Worm (Caenorhabditis elegans): ENCODE results near the gene num-1.

num-1 gene

DNA sequence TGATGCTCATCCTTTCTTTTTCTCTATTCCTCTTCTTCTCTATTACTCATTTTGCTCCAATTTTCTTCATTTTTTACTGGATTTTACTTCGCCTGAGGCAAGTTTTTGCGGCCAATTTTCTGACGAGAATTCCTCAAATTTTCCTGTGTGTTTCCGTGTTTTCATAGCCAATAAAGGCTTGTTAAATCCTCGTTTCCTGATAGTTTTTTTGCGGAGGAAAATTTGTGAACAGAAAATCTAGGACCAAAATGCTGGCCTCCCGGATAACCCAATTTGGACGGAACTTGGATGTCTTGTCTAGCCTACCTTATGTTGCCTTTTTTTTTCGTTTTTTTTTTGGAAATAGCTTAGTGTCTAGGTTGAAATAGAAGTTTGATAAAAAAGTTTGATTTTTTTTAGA lies 16.0 kb upstream of the num-1 start:
- TF ChIP-seq tag-97 (GFP tag; IDR thresholded peaks at IDR 0.05): no peak
- TF ChIP-seq unc-62 (GFP tag; optimal IDR thresholded peaks at IDR 0.05 in 1 of 2): peak in 1 of 2 experiments; percentile 92
- no peak for TF ChIP-seq unc-62 (tag; optimal IDR thresholded peaks at IDR 0.05)

DNA sequence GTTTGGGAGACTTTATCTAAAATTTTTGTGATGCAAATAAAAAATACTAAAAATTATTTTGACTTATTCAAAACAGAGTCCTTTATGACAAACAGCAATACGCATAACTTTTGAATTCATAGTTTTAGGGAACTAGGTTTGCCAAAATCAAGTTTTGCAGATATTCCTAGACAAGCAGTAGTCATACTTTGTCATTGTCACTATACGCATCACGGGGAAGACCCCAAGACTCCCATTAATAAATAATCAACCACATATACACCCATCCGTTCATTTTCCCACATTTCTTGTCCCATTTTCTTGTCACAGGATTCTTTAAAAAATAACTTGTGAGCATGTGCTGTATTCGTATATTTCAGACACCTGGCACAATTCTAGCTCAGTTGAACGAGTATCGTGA lies 15.2 kb upstream of the num-1 start, which contains the start of gene Y44A6D.7:
Gene Y44A6D.7, plus strand, starts transcription at position 301 of the 400 bp plus-strand sequence.
- no peak for TF ChIP-seq nhr-6 (tag; optimal IDR thresholded peaks at IDR 0.05)
- TF ChIP-seq dmd-8 (GFP tag; IDR thresholded peaks at IDR 0.05): no peak
- TF ChIP-seq nhr-11 (tag; optimal IDR thresholded peaks at IDR 0.05): no peak
- TF ChIP-seq php-3 (GFP tag; IDR thresholded peaks at IDR 0.05): no peak
- no peak for TF ChIP-seq attf-4 (tag; optimal IDR thresholded peaks at IDR 0.05)
- no peak for TF ChIP-seq ztf-7 (tag; optimal IDR thresholded peaks at IDR 0.05)
- TF ChIP-seq lin-1 (GFP tag; IDR thresholded peaks at IDR 0.05): no peak
- no peak for TF ChIP-seq F10B5.3 (tag; optimal IDR thresholded peaks at IDR 0.05)
- TF ChIP-seq tra-1 (GFP tag; IDR thresholded peaks at IDR 0.05): no peak

DNA sequence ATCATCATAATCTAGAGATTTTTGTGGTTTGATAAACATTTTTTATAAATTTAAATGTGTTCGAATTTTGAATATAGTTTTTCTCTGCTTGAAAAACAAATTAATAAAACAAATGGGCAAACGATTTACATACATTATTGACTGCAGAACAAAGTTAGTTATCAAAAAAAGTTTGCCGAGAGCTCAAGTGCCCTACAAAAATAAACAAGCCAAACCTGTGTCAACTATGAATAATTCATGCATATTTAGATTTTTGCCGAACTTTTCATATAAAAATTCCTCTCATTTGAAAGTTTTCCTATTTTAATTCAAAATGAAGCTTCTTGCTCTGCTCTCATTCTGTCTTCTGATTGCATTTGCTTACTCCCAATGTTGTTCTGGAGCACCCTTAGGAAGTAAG lies 13.8 kb upstream of the num-1 start, which contains the start of gene sshk-1:
Gene sshk-1, plus strand, starts transcription at position 301 of the 400 bp plus-strand sequence.
- TF ChIP-seq unc-62 (GFP tag; optimal IDR thresholded peaks at IDR 0.05 in 1 of 2): no peak
- no peak for TF ChIP-seq unc-62 (tag; optimal IDR thresholded peaks at IDR 0.05)
- TF ChIP-seq arid-1 (GFP tag; conservative IDR thresholded peaks at IDR 0.05): no peak
- no peak for TF ChIP-seq zip-11 (GFP tag; IDR thresholded peaks at IDR 0.05)
- no peak for TF ChIP-seq sdz-12 (GFP tag; optimal IDR thresholded peaks at IDR 0.05)
- no peak for TF ChIP-seq nhr-28 (tag; optimal IDR thresholded peaks at IDR 0.05)
- TF ChIP-seq zfp-3 (GFP tag; conservative IDR thresholded peaks at IDR 0.05): no peak
- no peak for TF ChIP-seq php-3 (GFP tag; IDR thresholded peaks at IDR 0.05)
- TF ChIP-seq T20F7.1 (GFP tag; optimal IDR thresholded peaks at IDR 0.05): no peak
- TF ChIP-seq ZK546.5 (tag; optimal IDR thresholded peaks at IDR 0.05): no peak
- no peak for TF ChIP-seq pha-4 (GFP tag; IDR thresholded peaks at IDR 0.05)
- no peak for TF ChIP-seq pha-4 (tag; optimal IDR thresholded peaks at IDR 0.05)
- no peak for TF ChIP-seq lsy-2 (tag; optimal IDR thresholded peaks at IDR 0.05)
- TF ChIP-seq tag-97 (GFP tag; IDR thresholded peaks at IDR 0.05): no peak
- no peak for TF ChIP-seq lim-7 (GFP tag; IDR thresholded peaks at IDR 0.05)
- no peak for TF ChIP-seq daf-8 (GFP tag; IDR thresholded peaks at IDR 0.05)
- no peak for TF ChIP-seq ceh-28 (tag; optimal IDR thresholded peaks at IDR 0.05)
- no peak for TF ChIP-seq dpl-1 (GFP tag; optimal IDR thresholded peaks at IDR 0.05)
- TF ChIP-seq nhr-10 (tag; optimal IDR thresholded peaks at IDR 0.05): no peak
- no peak for TF ChIP-seq hif-1 (tag; optimal IDR thresholded peaks at IDR 0.05)
- no peak for TF ChIP-seq lin-13 (GFP tag; optimal IDR thresholded peaks at IDR 0.05)
- TF ChIP-seq nhr-48 (tag; optimal IDR thresholded peaks at IDR 0.05): no peak

DNA sequence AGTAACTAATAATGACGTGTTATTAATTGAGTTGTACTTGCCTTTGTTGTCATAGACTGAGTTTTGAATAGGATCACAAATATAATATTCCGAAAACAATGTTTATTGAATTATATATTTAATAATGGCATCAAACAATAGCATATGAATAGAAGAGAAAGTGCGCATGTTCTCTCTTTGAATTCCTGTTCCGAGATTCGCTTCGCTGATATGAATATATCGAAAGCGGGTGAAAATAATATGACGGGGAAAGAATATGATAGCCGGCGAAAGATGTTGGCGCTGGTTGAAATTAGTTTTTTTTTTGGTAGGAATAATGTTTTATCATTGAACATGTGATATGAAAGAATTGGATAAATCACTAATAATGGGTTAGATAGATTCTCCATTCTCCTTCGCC lies 9.6 kb upstream of the num-1 start, which contains the start of gene T03D8.6:
Gene T03D8.6, minus strand, starts transcription at position 298 of the 400 bp plus-strand sequence.
- TF ChIP-seq nhr-28 (tag; optimal IDR thresholded peaks at IDR 0.05) (peak; percentile 17), vab-7 (GFP tag; IDR thresholded peaks at IDR 0.05) (no peak), rbr-2 (tag; optimal IDR thresholded peaks at IDR 0.05) (no peak)

DNA sequence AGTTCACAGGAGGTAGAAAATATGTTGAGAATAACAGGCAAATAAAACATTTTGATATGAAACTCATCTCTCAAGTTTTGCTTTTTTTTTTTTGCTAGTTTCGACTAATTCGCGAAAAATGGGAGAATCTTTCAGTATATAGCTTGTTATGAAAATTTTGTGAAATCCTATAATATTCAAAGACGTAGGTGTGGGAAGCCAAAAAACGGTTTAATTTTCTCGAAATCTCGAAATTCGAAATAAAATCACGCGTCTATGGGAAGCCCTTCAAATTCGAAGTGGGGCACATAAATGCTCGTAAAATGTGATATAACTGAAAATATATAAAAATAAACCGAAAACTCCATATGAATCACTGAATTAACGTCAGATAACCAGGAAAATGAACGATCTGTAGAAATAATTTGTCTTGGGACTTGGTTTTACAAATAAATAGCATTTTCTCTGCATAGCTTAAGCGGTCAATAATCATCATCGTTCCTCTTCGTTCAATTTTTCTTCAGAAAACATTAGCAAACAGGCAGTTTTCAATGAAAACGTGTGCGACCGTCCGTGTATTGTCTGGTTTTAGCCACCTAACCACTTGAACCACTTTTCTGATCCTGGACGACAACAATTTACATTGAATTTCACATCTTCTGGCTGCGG lies 4.5 kb upstream of the num-1 start, which contains the start of the genes gcy-22 and grl-14:
Gene gcy-22, minus strand, starts transcription at position 101 of the 648 bp plus-strand sequence.
Gene grl-14, plus strand, starts transcription at position 598 of the 648 bp plus-strand sequence.
- no peak for TF ChIP-seq F10B5.3 (tag; optimal IDR thresholded peaks at IDR 0.05)

DNA sequence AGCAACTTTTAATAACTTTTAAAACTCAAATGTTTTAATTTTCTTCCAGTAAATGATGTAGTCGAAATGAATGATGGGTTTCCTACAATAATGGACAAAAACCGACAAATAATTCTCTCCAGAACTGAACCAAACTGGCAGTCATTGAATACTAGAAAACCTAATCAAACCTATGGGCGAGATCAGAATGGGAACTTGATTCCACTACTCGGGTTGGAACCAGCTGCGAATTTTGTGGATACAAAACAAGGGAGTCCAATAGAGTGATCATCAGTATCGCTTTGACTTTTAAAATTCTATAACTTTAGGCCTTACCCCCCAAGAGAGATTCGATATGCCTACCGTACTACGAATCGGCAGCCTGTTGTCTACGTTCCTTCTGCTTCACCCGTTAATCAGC lies 3.0 kb upstream of the num-1 start:
- TF ChIP-seq aly-2 (tag; optimal IDR thresholded peaks at IDR 0.05): no peak
- TF ChIP-seq rbr-2 (tag; optimal IDR thresholded peaks at IDR 0.05): no peak
- peak; percentile 73 for TF ChIP-seq aha-1 (tag)
- peak in 1 of 2 experiments; percentile 81 for TF ChIP-seq unc-62 (GFP tag; optimal IDR thresholded peaks at IDR 0.05 in 1 of 2)
- TF ChIP-seq unc-62 (tag; optimal IDR thresholded peaks at IDR 0.05): no peak
